Worm (Caenorhabditis elegans) whole organism, young adult: Measurements from ENCODE around the gene clec-66.

Source experiments
- B0035.1 ChIP-seq: sonication (generic microtip); optimal IDR thresholded peaks from 2 replicates; lab custom pipeline; 2016; ENCODE audit warnings: missing genetic modification characterization, mild to moderate bottlenecking, missing compliant biosample characterization, missing genotype, missing genetic modification reagents
- fkh-3 ChIP-seq: sonication (generic microtip); optimal IDR thresholded peaks from 2 replicates; lab custom pipeline; 2016; ENCODE audit warnings: mild to moderate bottlenecking, missing genetic modification characterization, missing compliant biosample characterization
- hsf-1 ChIP-seq: fragments of 200-800 bp; sonication (Bioruptor generic); IDR thresholded peaks from 2 replicates; pipeline ENCODE4 v1.3.6; 2022; ENCODE audit warnings: missing genetic modification reagents, missing genetic modification characterization, missing compliant biosample characterization
- lir-1 ChIP-seq: fragments of 200-800 bp; sonication (Bioruptor generic); conservative IDR thresholded peaks from 2 replicates; pipeline ENCODE4 v1.3.6; 2022; ENCODE audit warnings: missing genetic modification reagents, missing genetic modification characterization, missing compliant biosample characterization

DNA sequence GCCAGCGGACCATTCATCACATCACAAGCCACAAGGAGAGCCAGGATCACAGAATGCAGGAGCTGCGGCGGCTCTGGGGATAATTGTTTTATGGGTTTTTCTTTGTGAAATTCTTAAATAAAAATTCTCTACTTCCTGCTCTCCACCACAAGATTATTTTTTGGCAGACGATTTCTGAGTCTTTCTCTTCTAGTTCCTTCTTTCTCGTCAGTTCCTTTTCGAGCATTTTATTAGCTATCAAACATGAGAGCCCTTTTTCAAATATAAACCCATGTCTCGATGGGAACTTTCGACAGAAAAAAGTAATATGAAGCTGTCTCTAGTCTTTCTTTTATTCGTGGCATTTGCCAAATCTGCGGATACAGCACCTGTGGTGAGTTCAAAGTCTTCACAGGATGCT lies 15.7 kb upstream of the clec-66 start, which contains the start of gene F35C5.3:
- TF ChIP-seq B0035.1 (tag; lab: Kevin White, UChicago) (no peak), lir-1 (no peak), hsf-1 (no peak), fkh-3 (tag; lab: Kevin White, UChicago) (no peak)
